Worm (Caenorhabditis elegans) whole organism, L4/young adult: ENCODE data around the gene msd-4.

Source experiments
- W03F9.2 ChIP-seq: fragments of 150-350 bp; optimal IDR thresholded peaks from 2 replicates; lab custom pipeline; 2014; ENCODE audit warnings: missing biosample characterization, missing genetic modification characterization
- dao-5 ChIP-seq: sonication (generic microtip); optimal IDR thresholded peaks from 2 replicates; lab custom pipeline; 2016; ENCODE audit warnings: missing genotype, missing genetic modification characterization, moderate library complexity, missing compliant biosample characterization
- him-1 ChIP-seq: sonication (generic microtip); optimal IDR thresholded peaks from 2 replicates; lab custom pipeline; 2016; ENCODE audit warnings: missing genotype, missing genetic modification reagents, missing genetic modification characterization, missing compliant biosample characterization

The msd-4 gene

ce11 chrIII:4826606-4827005, 41.9 kb downstream of the msd-4 start, which contains the start of gene F26A1.3:
TSS of gene F26A1.3 (plus strand) at chrIII:4826906.
- no peak for TF ChIP-seq him-1 (tag; lab: Kevin White, UChicago)
- TF ChIP-seq dao-5 (tag; lab: Kevin White, UChicago), result no peak
- TF ChIP-seq W03F9.2 (tag; lab: Kevin White, UChicago), result no peak

- TF ChIP-seq him-1 (tag; lab: Kevin White, UChicago), result no peak
- TF ChIP-seq W03F9.2 (tag; lab: Kevin White, UChicago), result no peak
- TF ChIP-seq dao-5 (tag; lab: Kevin White, UChicago), result no peak
Measured at ce11 chrIII:4822140-4822539, 46.4 kb downstream of the msd-4 start, which contains the start of gene F26A1.8. TSS of gene F26A1.8 (minus strand) at chrIII:4822240.

ce11 chrIII:4819843-4820242, 48.7 kb downstream of the msd-4 start, which contains the start of gene F26A1.7:
TSS of gene F26A1.7 (minus strand) at chrIII:4819943.
- TF ChIP-seq dao-5 (tag; lab: Kevin White, UChicago), result no peak
- no peak for TF ChIP-seq W03F9.2 (tag; lab: Kevin White, UChicago)
- no peak for TF ChIP-seq him-1 (tag; lab: Kevin White, UChicago)
